Fruit fly (Drosophila melanogaster): ENCODE data around the gene CG3557.

The CG3557 gene

DNA sequence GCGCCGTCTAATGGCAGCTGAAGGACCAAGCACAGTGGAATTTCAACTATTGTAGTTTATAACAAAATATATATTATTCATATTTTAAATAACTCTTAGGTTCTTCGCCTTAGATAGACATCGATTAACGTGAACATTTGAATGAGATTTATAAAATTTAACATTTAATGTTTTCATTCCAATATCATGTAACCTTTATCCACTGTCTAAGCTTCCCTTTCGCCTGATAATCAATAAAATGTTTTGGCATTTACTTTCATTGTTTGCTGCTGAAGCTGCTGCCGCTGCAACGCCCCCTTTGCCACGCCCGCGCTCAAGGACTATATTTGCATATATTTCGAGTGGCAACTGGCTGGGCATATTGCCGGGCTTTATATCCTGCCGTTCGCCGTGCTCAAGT lies 9.3 kb upstream of the CG3557 start (continued):
- TF ChIP-seq dati (GFP tag; IDR thresholded peaks at IDR 0.05) = no peak
- TF ChIP-seq scrt (GFP tag; optimal IDR thresholded peaks at IDR 0.05) = no peak
- no peak for TF ChIP-seq BEAF-32 (GFP tag; optimal IDR thresholded peaks at IDR 0.05)
- TF ChIP-seq sug (tag; optimal IDR thresholded peaks at IDR 0.05) = no peak
- peak; percentile 37 for TF ChIP-seq Sox102F (GFP tag; optimal IDR thresholded peaks at IDR 0.05)
- no peak for TF ChIP-seq E2f2 (GFP tag; IDR thresholded peaks at IDR 0.05)
- TF ChIP-seq tin (GFP tag; optimal IDR thresholded peaks at IDR 0.05) = no peak
- no peak for TF ChIP-seq chinmo (GFP tag; IDR thresholded peaks at IDR 0.05; ENCODE audit: partially characterized antibody)
- peak; percentile 36 for TF ChIP-seq CG2678 (tag; optimal IDR thresholded peaks at IDR 0.05)
- TF ChIP-seq CG9437 (GFP tag; optimal IDR thresholded peaks at IDR 0.05) = no peak
- TF ChIP-seq Hr51 (GFP tag; optimal IDR thresholded peaks at IDR 0.05) = peak in 1 of 2 experiments; percentile 6
- TF ChIP-seq NC2α (GFP tag; optimal IDR thresholded peaks at IDR 0.05) = no peak
- no peak for TF ChIP-seq CG3407 (GFP tag; optimal IDR thresholded peaks at IDR 0.05)
- no peak for TF ChIP-seq maf-S (GFP tag; optimal IDR thresholded peaks at IDR 0.05)
- no peak for TF ChIP-seq sc (optimal IDR thresholded peaks at IDR 0.05)
- TF ChIP-seq sc (GFP tag; optimal IDR thresholded peaks at IDR 0.05) = no peak
- no peak for TF ChIP-seq CG1832 (GFP tag; optimal IDR thresholded peaks at IDR 0.05)
- TF ChIP-seq schlank (tag; optimal IDR thresholded peaks at IDR 0.05) = no peak
- TF ChIP-seq HLH3B (GFP tag; IDR thresholded peaks at IDR 0.05) = no peak
- TF ChIP-seq croc (GFP tag; conservative IDR thresholded peaks at IDR 0.05) = no peak
- no peak for TF ChIP-seq hbn (GFP tag; IDR thresholded peaks at IDR 0.05; ENCODE audit: partially characterized antibody)
- no peak for TF ChIP-seq CG4617 (GFP tag; optimal IDR thresholded peaks at IDR 0.05; ENCODE audit: borderline replicate concordance)
- no peak for TF ChIP-seq jigr1 (GFP tag; IDR thresholded peaks at IDR 0.05)
- TF ChIP-seq gcm (GFP tag; optimal IDR thresholded peaks at IDR 0.05) = no peak
- no peak for TF ChIP-seq CG4282 (GFP tag; optimal IDR thresholded peaks at IDR 0.05)
- peak; percentile 3 for TF ChIP-seq ATbp (GFP tag; optimal IDR thresholded peaks at IDR 0.05)
- TF ChIP-seq CG13775 (GFP tag; optimal IDR thresholded peaks at IDR 0.05) = no peak
- no peak for TF ChIP-seq Poxn (GFP tag; IDR thresholded peaks at IDR 0.05)
- TF ChIP-seq Hr78 (GFP tag; optimal IDR thresholded peaks at IDR 0.05) = no peak
- TF ChIP-seq dmrt99B (tag; optimal IDR thresholded peaks at IDR 0.05) = peak; percentile 38
- TF ChIP-seq HmgZ (tag; optimal IDR thresholded peaks at IDR 0.05) = no peak
- TF ChIP-seq Dfd (GFP tag; optimal IDR thresholded peaks at IDR 0.05) = no peak
- TF ChIP-seq otp (GFP tag; IDR thresholded peaks at IDR 0.05) = no peak
- no peak for TF ChIP-seq Dip2 (GFP tag; IDR thresholded peaks at IDR 0.05)
- TF ChIP-seq D (optimal IDR thresholded peaks at IDR 0.05) = no peak
- no peak for TF ChIP-seq D (GFP tag; optimal IDR thresholded peaks at IDR 0.05)
- no peak for TF ChIP-seq pho (GFP tag; optimal IDR thresholded peaks at IDR 0.05)
- TF ChIP-seq CG1647 (GFP tag; optimal IDR thresholded peaks at IDR 0.05) = no peak
- no peak for TF ChIP-seq h (optimal IDR thresholded peaks at IDR 0.05)
- TF ChIP-seq CG6689 (GFP tag; IDR thresholded peaks at IDR 0.05) = 0 out of 2 replicates have a peak, but pooled peaks have one; percentile 14
- peak; percentile 7 for TF ChIP-seq CG17359 (tag; optimal IDR thresholded peaks at IDR 0.05)
- TF ChIP-seq aop (GFP tag; IDR thresholded peaks at IDR 0.05) = no peak
- no peak for TF ChIP-seq unc-4 (GFP tag; IDR thresholded peaks at IDR 0.05; ENCODE audit: partially characterized antibody)
- TF ChIP-seq pnt (GFP tag; optimal IDR thresholded peaks at IDR 0.05) = no peak
- no peak for TF ChIP-seq tio (GFP tag; optimal IDR thresholded peaks at IDR 0.05)
- no peak for TF ChIP-seq Ravus (GFP tag; IDR thresholded peaks at IDR 0.05)
- no peak for TF ChIP-seq CG6654 (GFP tag; optimal IDR thresholded peaks at IDR 0.05)
- TF ChIP-seq rib (GFP tag; IDR thresholded peaks at IDR 0.05) = no peak
- TF ChIP-seq trh (GFP tag; optimal IDR thresholded peaks at IDR 0.05) = no peak
- TF ChIP-seq CG18619 (GFP tag; optimal IDR thresholded peaks at IDR 0.05) = no peak
- TF ChIP-seq CG6791 (GFP tag; IDR thresholded peaks at IDR 0.05; ENCODE audit: partially characterized antibody) = no peak
- TF ChIP-seq C15 (GFP tag; IDR thresholded peaks at IDR 0.05) = no peak

All from whole organism, embryonic.